Worm (Caenorhabditis elegans) whole organism, L4/young adult: Measurements from ENCODE around the gene srbc-75.

Experiments
- W03F9.2 ChIP-seq: fragments of 150-350 bp; optimal IDR thresholded peaks from 2 replicates; lab custom pipeline; 2014; ENCODE audit warnings: missing biosample characterization, missing genetic modification characterization
- dao-5 ChIP-seq: sonication (generic microtip); optimal IDR thresholded peaks from 2 replicates; lab custom pipeline; 2016; ENCODE audit warnings: missing genotype, missing genetic modification characterization, moderate library complexity, missing compliant biosample characterization
- him-1 ChIP-seq: sonication (generic microtip); optimal IDR thresholded peaks from 2 replicates; lab custom pipeline; 2016; ENCODE audit warnings: missing genotype, missing genetic modification reagents, missing genetic modification characterization, missing compliant biosample characterization

- no peak for TF ChIP-seq dao-5
- TF ChIP-seq him-1 (tag; lab: Kevin White, UChicago), result no peak
- TF ChIP-seq W03F9.2 (tag; lab: Kevin White, UChicago), result no peak
Measured at ce11 chrV:15265814-15266213, 12.2 kb downstream of the srbc-75 start, which contains the start of gene M01B2.13.
